Fruit fly (Drosophila melanogaster) whole organism, embryonic: Measurements from ENCODE around the gene mRRF2.

Experiments
- Abd-B ChIP-seq: fragments of 200-800 bp; sonication (Bioruptor generic); optimal IDR thresholded peaks from 2 replicates; lab custom pipeline; 2018; ENCODE audit warnings: missing biosample characterization, mild to moderate bottlenecking, missing genetic modification characterization, moderate library complexity
- Ada2b ChIP-seq: fragments of 200-800 bp; sonication (Bioruptor generic); IDR thresholded peaks from 2 replicates; pipeline ENCODE4 v1.3.6; 2022; ENCODE audit warnings: missing biosample characterization, missing genetic modification characterization
- Aef1 ChIP-seq: fragments of 200-800 bp; sonication (Bioruptor generic); IDR thresholded peaks from 3 replicates; pipeline ENCODE4 v1.3.6; 2022; ENCODE audit warnings: missing biosample characterization, missing genetic modification characterization
- Atf6 ChIP-seq: fragments of 200-800 bp; sonication (Bioruptor generic); IDR thresholded peaks from 2 replicates; pipeline ENCODE4 v1.3.6; 2022; ENCODE audit warnings: missing biosample characterization, missing genetic modification characterization
- Blimp-1 ChIP-seq: fragments of 200-800 bp; sonication (Bioruptor generic); optimal IDR thresholded peaks from 3 replicates; lab custom pipeline; 2018; ENCODE audit warnings: missing biosample characterization, missing genetic modification characterization, mild to moderate bottlenecking, moderate library complexity, missing genetic modification reagents
- Bteb2 ChIP-seq: fragments of 200-800 bp; sonication (Bioruptor generic); optimal IDR thresholded peaks from 2 replicates; lab custom pipeline; 2016; ENCODE audit warnings: missing biosample characterization, missing genetic modification characterization
- CG1024 ChIP-seq: fragments of 200-800 bp; sonication (Bioruptor generic); IDR thresholded peaks from 2 replicates; pipeline ENCODE4 v1.3.6; 2022; ENCODE audit warnings: missing biosample characterization, missing genetic modification characterization
- CG12942 ChIP-seq: fragments of 200-800 bp; sonication (Bioruptor generic); optimal IDR thresholded peaks from 3 replicates; lab custom pipeline; 2016; ENCODE audit warnings: missing biosample characterization, missing genetic modification characterization
- CG13123 ChIP-seq: fragments of 200-800 bp; sonication (Bioruptor generic); optimal IDR thresholded peaks from 2 replicates; lab custom pipeline; 2016; ENCODE audit warnings: missing biosample characterization, missing genetic modification characterization
- CG17328 ChIP-seq: fragments of 200-800 bp; sonication (Bioruptor generic); IDR thresholded peaks from 2 replicates; pipeline ENCODE4 v1.3.6; 2022; ENCODE audit warnings: missing biosample characterization, missing genetic modification characterization
- CG17829 ChIP-seq: fragments of 200-800 bp; optimal IDR thresholded peaks from 2 replicates; lab custom pipeline; 2019; ENCODE audit warnings: missing biosample characterization, mild to moderate bottlenecking, missing genetic modification characterization, moderate library complexity
- CG2202 ChIP-seq: fragments of 200-800 bp; sonication (Bioruptor generic); optimal IDR thresholded peaks from 2 replicates; lab custom pipeline; 2018; ENCODE audit warnings: missing biosample characterization, mild to moderate bottlenecking, missing genetic modification characterization
- CG2875 ChIP-seq: fragments of 200-800 bp; sonication (Bioruptor generic); optimal IDR thresholded peaks from 2 replicates; lab custom pipeline; 2017; ENCODE audit warnings: missing biosample characterization, mild to moderate bottlenecking, missing genetic modification characterization, missing genetic modification reagents
- CG2889 ChIP-seq: fragments of 200-800 bp; sonication (Bioruptor generic); IDR thresholded peaks from 3 replicates; pipeline ENCODE4 v1.3.6; 2022; ENCODE audit warnings: missing biosample characterization, missing genetic modification characterization
- CG3065 ChIP-seq: fragments of 200-800 bp; sonication (Bioruptor generic); optimal IDR thresholded peaks from 2 replicates; lab custom pipeline; 2016; ENCODE audit warnings: missing biosample characterization, missing genetic modification characterization
- CG31224 ChIP-seq: fragments of 200-800 bp; sonication (Bioruptor generic); IDR thresholded peaks from 2 replicates; pipeline ENCODE4 v1.3.6; 2022; ENCODE audit warnings: missing biosample characterization, missing genetic modification characterization
- CG31365 ChIP-seq: fragments of 200-800 bp; sonication (Bioruptor generic); optimal IDR thresholded peaks from 2 replicates; lab custom pipeline; 2018; ENCODE audit warnings: missing biosample characterization, mild to moderate bottlenecking, missing genetic modification characterization
- CG32767 ChIP-seq: fragments of 200-800 bp; sonication (Bioruptor generic); IDR thresholded peaks from 2 replicates; pipeline ENCODE4 v1.3.6; 2022; ENCODE audit warnings: missing biosample characterization, missing genetic modification characterization
- CG4282 ChIP-seq: fragments of 200-800 bp; sonication (Bioruptor generic); optimal IDR thresholded peaks from 2 replicates; lab custom pipeline; 2016; ENCODE audit warnings: missing biosample characterization, missing genetic modification characterization
- CG4404 ChIP-seq: fragments of 200-800 bp; sonication (Bioruptor generic); IDR thresholded peaks from 2 replicates; pipeline ENCODE4 v1.3.6; 2022; ENCODE audit warnings: missing biosample characterization, missing genetic modification characterization
- CG5953 ChIP-seq: fragments of 200-800 bp; sonication (Bioruptor generic); IDR thresholded peaks from 2 replicates; pipeline ENCODE4 v1.3.6; 2022; ENCODE audit warnings: missing biosample characterization, missing genetic modification characterization
- CG6854 ChIP-seq: fragments of 200-800 bp; sonication (Bioruptor generic); optimal IDR thresholded peaks from 3 replicates; lab custom pipeline; 2017; ENCODE audit warnings: missing biosample characterization, mild to moderate bottlenecking, missing genetic modification characterization
- CG7928 ChIP-seq: fragments of 200-800 bp; sonication (Bioruptor generic); optimal IDR thresholded peaks from 2 replicates; lab custom pipeline; 2017; ENCODE audit warnings: missing biosample characterization, mild to moderate bottlenecking, missing genetic modification characterization
- CG8388 ChIP-seq: fragments of 200-800 bp; sonication (Bioruptor generic); optimal IDR thresholded peaks from 2 replicates; lab custom pipeline; 2019; ENCODE audit warnings: missing biosample characterization, mild to moderate bottlenecking, missing genetic modification characterization, moderate library complexity
- Camta ChIP-seq: fragments of 200-800 bp; sonication (Bioruptor generic); optimal IDR thresholded peaks from 2 replicates; lab custom pipeline; 2016; ENCODE audit warnings: missing biosample characterization, missing genetic modification characterization
- HmgZ ChIP-seq: fragments of 200-800 bp; sonication (Bioruptor generic); optimal IDR thresholded peaks from 2 replicates; lab custom pipeline; 2018; ENCODE audit warnings: missing biosample characterization, mild to moderate bottlenecking, missing genetic modification characterization
- Hsf ChIP-seq: fragments of 200-800 bp; sonication (Bioruptor generic); optimal IDR thresholded peaks from 3 replicates; lab custom pipeline; 2016; ENCODE audit warnings: missing biosample characterization, missing genetic modification characterization
- Mrtf ChIP-seq: fragments of 200-800 bp; sonication (Bioruptor generic); IDR thresholded peaks from 3 replicates; pipeline ENCODE4 v1.3.6; 2022; ENCODE audit warnings: missing biosample characterization, missing genetic modification characterization
- Oaz ChIP-seq: fragments of 200-800 bp; sonication (Bioruptor generic); IDR thresholded peaks from 2 replicates; pipeline ENCODE4 v1.3.6; 2022; ENCODE audit warnings: missing biosample characterization, missing genetic modification characterization
- Rfx ChIP-seq: fragments of 200-800 bp; sonication (Bioruptor generic); IDR thresholded peaks from 2 replicates; pipeline ENCODE4 v1.3.6; 2022; ENCODE audit warnings: missing biosample characterization, missing genetic modification characterization
- Side ChIP-seq: fragments of 200-800 bp; sonication (Bioruptor generic); optimal IDR thresholded peaks from 2 replicates; lab custom pipeline; 2016; ENCODE audit warnings: missing biosample characterization, missing genetic modification characterization
- Sox102F ChIP-seq: fragments of 200-800 bp; sonication (Bioruptor generic); optimal IDR thresholded peaks from 2 replicates; lab custom pipeline; 2018; ENCODE audit warnings: missing biosample characterization, mild to moderate bottlenecking, missing genetic modification characterization, moderate library complexity
- ato ChIP-seq: fragments of 200-800 bp; sonication (Bioruptor generic); IDR thresholded peaks from 2 replicates; pipeline ENCODE4 v1.3.6; 2022; ENCODE audit warnings: missing biosample characterization, missing genetic modification characterization; ENCODE audit not compliant: partially characterized antibody
- bigmax ChIP-seq: fragments of 200-800 bp; sonication (Bioruptor generic); optimal IDR thresholded peaks from 2 replicates; lab custom pipeline; 2018; ENCODE audit warnings: missing biosample characterization, mild to moderate bottlenecking, missing genetic modification characterization
- cas ChIP-seq: fragments of 200-800 bp; sonication (Bioruptor generic); IDR thresholded peaks from 2 replicates; pipeline ENCODE4 v1.3.6; 2022; ENCODE audit warnings: missing biosample characterization, missing genetic modification characterization
- cg ChIP-seq: fragments of 200-800 bp; sonication (Bioruptor generic); optimal IDR thresholded peaks from 3 replicates; lab custom pipeline; 2019; ENCODE audit warnings: missing biosample characterization, mild to moderate bottlenecking, missing genetic modification characterization, moderate library complexity
- chif ChIP-seq, 2 experiments: fragments of 200-800 bp; sonication (Bioruptor generic); optimal IDR thresholded peaks; 3 replicates each; lab custom pipeline; 2016; ENCODE audit warnings: missing biosample characterization in 2 of 2, missing genetic modification characterization in 2 of 2
- corto ChIP-seq: fragments of 200-800 bp; sonication (Bioruptor generic); optimal IDR thresholded peaks from 2 replicates; lab custom pipeline; 2016; ENCODE audit warnings: missing biosample characterization, mild to moderate bottlenecking, missing genetic modification characterization, moderate library complexity
- dimm ChIP-seq: fragments of 200-800 bp; sonication (Bioruptor generic); IDR thresholded peaks from 2 replicates; pipeline ENCODE4 v1.3.6; 2022; ENCODE audit warnings: missing biosample characterization, missing genetic modification characterization
- eve ChIP-seq, 2 experiments: fragments of >200 bp; optimal IDR thresholded peaks; 2 replicates each; lab custom pipeline; 2017; ENCODE audit warnings: missing biosample characterization in 2 of 2, missing genetic modification characterization in 2 of 2
- gsb-n ChIP-seq: fragments of 200-800 bp; sonication (Bioruptor generic); optimal IDR thresholded peaks from 3 replicates; lab custom pipeline; 2018; ENCODE audit warnings: missing biosample characterization, mild to moderate bottlenecking, missing genetic modification characterization
- gt ChIP-seq: fragments of 200-800 bp; sonication (Bioruptor generic); IDR thresholded peaks from 2 replicates; pipeline ENCODE4 v1.3.6; 2022; ENCODE audit warnings: missing biosample characterization, missing genetic modification characterization
- hth ChIP-seq: fragments of >200 bp; optimal IDR thresholded peaks from 2 replicates; lab custom pipeline; 2017; ENCODE audit warnings: inconsistent platforms
- mirr ChIP-seq: fragments of 200-800 bp; sonication (Bioruptor generic); optimal IDR thresholded peaks from 3 replicates; lab custom pipeline; 2018; ENCODE audit warnings: missing biosample characterization, mild to moderate bottlenecking, missing genetic modification characterization
- nau ChIP-seq: fragments of 200-800 bp; sonication (Bioruptor generic); optimal IDR thresholded peaks from 3 replicates; lab custom pipeline; 2017; ENCODE audit warnings: missing biosample characterization, mild to moderate bottlenecking, missing genetic modification characterization, missing genetic modification reagents
- org-1 ChIP-seq: fragments of 200-800 bp; sonication (Bioruptor generic); optimal IDR thresholded peaks from 2 replicates; lab custom pipeline; 2017; ENCODE audit warnings: missing biosample characterization, missing genetic modification characterization
- pum ChIP-seq: fragments of 200-800 bp; sonication (Bioruptor generic); optimal IDR thresholded peaks from 2 replicates; lab custom pipeline; 2016; ENCODE audit warnings: missing biosample characterization, missing genetic modification characterization
- slbo ChIP-seq: fragments of 200-800 bp; sonication (Bioruptor generic); IDR thresholded peaks from 2 replicates; pipeline ENCODE4 v1.3.6; 2022; ENCODE audit warnings: missing biosample characterization, missing genetic modification characterization
- sna ChIP-seq: fragments of 200-800 bp; sonication (Bioruptor generic); IDR thresholded peaks from 2 replicates; pipeline ENCODE4 v1.3.6; 2022; ENCODE audit warnings: missing biosample characterization, missing genetic modification characterization; ENCODE audit not compliant: partially characterized antibody
- so ChIP-seq: fragments of 200-800 bp; sonication (Bioruptor generic); IDR thresholded peaks from 3 replicates; pipeline ENCODE4 v1.3.6; 2022; ENCODE audit warnings: missing biosample characterization, missing genetic modification characterization
- sug ChIP-seq: fragments of 200-800 bp; optimal IDR thresholded peaks from 2 replicates; lab custom pipeline; 2019; ENCODE audit warnings: missing biosample characterization, mild to moderate bottlenecking, missing genetic modification characterization, moderate library complexity
- unc-4 ChIP-seq: fragments of 200-800 bp; sonication (Bioruptor generic); IDR thresholded peaks from 2 replicates; pipeline ENCODE4 v1.3.6; 2022; ENCODE audit warnings: missing biosample characterization, missing genetic modification characterization; ENCODE audit not compliant: partially characterized antibody
- vnd ChIP-seq: fragments of 200-800 bp; sonication (Bioruptor generic); IDR thresholded peaks from 3 replicates; pipeline ENCODE4 v1.3.6; 2022; ENCODE audit warnings: missing biosample characterization, missing genetic modification characterization; ENCODE audit not compliant: partially characterized antibody

Gene mRRF2

DNA sequence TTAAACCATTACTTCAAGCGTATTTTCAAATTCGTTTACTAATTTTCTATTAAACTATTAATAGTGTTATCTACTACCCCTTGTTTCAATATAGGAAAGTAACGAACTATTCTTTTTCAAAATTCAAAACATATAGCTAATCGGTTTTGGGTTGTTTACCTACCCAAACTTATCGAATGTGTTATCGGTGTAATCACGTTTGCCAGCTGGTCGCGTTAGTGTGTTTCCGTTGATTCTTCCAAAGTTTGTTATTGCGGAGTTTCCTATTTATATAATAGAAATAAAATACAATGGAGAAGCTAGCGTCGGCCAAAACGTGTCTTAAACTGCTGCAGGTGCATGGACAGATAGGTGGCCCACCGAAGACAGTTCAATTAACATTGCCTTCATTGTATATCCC, 4.8 kb downstream of the mRRF2 start, which contains the start of gene mRpL45 (continued):
- no peak for TF ChIP-seq gsb-n (tag; lab: Kevin White, UChicago)
- no peak for TF ChIP-seq Blimp-1
- no peak for TF ChIP-seq Atf6 (GFP tag; lab: Robert Waterston, UW)
- no peak for TF ChIP-seq CG4404
- no peak for TF ChIP-seq CG17328 (GFP tag; lab: Robert Waterston, UW)
- no peak for TF ChIP-seq Hsf (GFP tag; lab: Kevin White, UChicago)
- TF ChIP-seq Camta (GFP tag; lab: Kevin White, UChicago): no peak
- no peak for TF ChIP-seq Aef1
- peak; percentile 9 for TF ChIP-seq bigmax
- TF ChIP-seq mirr (GFP tag; lab: Kevin White, UChicago): no peak
- TF ChIP-seq CG17829 (tag; lab: Kevin White, UChicago): no peak
- no peak for TF ChIP-seq CG2202 (tag; lab: Kevin White, UChicago)
- no peak for TF ChIP-seq Abd-B (GFP tag; lab: Kevin White, UChicago)
- no peak for TF ChIP-seq chif (GFP tag; optimal IDR thresholded peaks at IDR 0.05; lab: Kevin White, UChicago)
- TF ChIP-seq CG31365: no peak
- TF ChIP-seq corto (GFP tag; lab: Kevin White, UChicago): no peak
- TF ChIP-seq Side (GFP tag; lab: Kevin White, UChicago): no peak
- no peak for TF ChIP-seq CG12942 (GFP tag; lab: Kevin White, UChicago)
- no peak for TF ChIP-seq cas (GFP tag; lab: Robert Waterston, UW)
- TF ChIP-seq pum (GFP tag; lab: Kevin White, UChicago): no peak
- no peak for TF ChIP-seq CG7928
- TF ChIP-seq dimm (GFP tag; lab: Robert Waterston, UW): no peak
- TF ChIP-seq slbo (GFP tag; lab: Robert Waterston, UW): no peak
- no peak for TF ChIP-seq CG31224 (GFP tag; lab: Robert Waterston, UW)
- TF ChIP-seq CG3065 (GFP tag; lab: Kevin White, UChicago): no peak
- TF ChIP-seq cg (GFP tag; lab: Kevin White, UChicago): no peak
- no peak for TF ChIP-seq CG2875
- no peak for TF ChIP-seq Mrtf (GFP tag; lab: Robert Waterston, UW)
- 0 out of 2 replicates have a peak, but pooled peaks have one; percentile 35 for TF ChIP-seq ato (GFP tag; lab: Robert Waterston, UW)
- TF ChIP-seq CG8388 (GFP tag; lab: Kevin White, UChicago): no peak
- TF ChIP-seq sna (GFP tag; lab: Robert Waterston, UW): no peak; the same call in 1 of the 2 replicates
- TF ChIP-seq CG4282 (GFP tag; lab: Kevin White, UChicago): no peak
- TF ChIP-seq CG13123 (GFP tag; lab: Kevin White, UChicago): no peak
- TF ChIP-seq nau (GFP tag; lab: Kevin White, UChicago): no peak
- TF ChIP-seq eve (GFP tag; optimal IDR thresholded peaks at IDR 0.05; lab: Kevin White, UChicago): no peak
- no peak for TF ChIP-seq Rfx (GFP tag; lab: Robert Waterston, UW)
- TF ChIP-seq HmgZ: no peak
- TF ChIP-seq org-1: no peak
- TF ChIP-seq CG6854 (GFP tag; lab: Kevin White, UChicago): no peak
- TF ChIP-seq Bteb2 (GFP tag; lab: Kevin White, UChicago): no peak
- no peak for TF ChIP-seq CG1024 (GFP tag; lab: Robert Waterston, UW)
- TF ChIP-seq sug (tag; lab: Kevin White, UChicago): no peak
- TF ChIP-seq Ada2b (GFP tag; lab: Robert Waterston, UW): no peak
- no peak for TF ChIP-seq gt
- TF ChIP-seq unc-4 (GFP tag; lab: Robert Waterston, UW): peak; percentile 53; the same call in 1 of the 2 replicates
- no peak for TF ChIP-seq Sox102F
- no peak for TF ChIP-seq hth (lab: Kevin White, UChicago)
- no peak for TF ChIP-seq CG5953 (GFP tag; lab: Robert Waterston, UW)
- no peak for TF ChIP-seq Oaz
- TF ChIP-seq so (GFP tag; lab: Robert Waterston, UW): no peak
- no peak for TF ChIP-seq CG32767
- peak; percentile 39; the same call in 1 of the 3 replicates for TF ChIP-seq vnd
- no peak for TF ChIP-seq CG2889
